Worm (Caenorhabditis elegans) whole organism, midembryonic: Measurements from ENCODE around the gene H20J04.7.

Source experiments
- T22C8.4 ChIP-seq: fragments of 200-800 bp; sonication (Bioruptor generic); IDR thresholded peaks from 2 replicates; pipeline ENCODE4 v1.3.6; 2022; ENCODE audit warnings: missing genetic modification characterization, missing compliant biosample characterization
- cog-1 ChIP-seq: sonication (generic microtip); optimal IDR thresholded peaks from 2 replicates; lab custom pipeline; 2016; ENCODE audit warnings: missing genetic modification characterization, missing compliant biosample characterization
- flt-1 ChIP-seq: fragments of 200-800 bp; sonication (Bioruptor generic); IDR thresholded peaks from 2 replicates; pipeline ENCODE4 v1.3.6; 2022; ENCODE audit warnings: missing genetic modification characterization, missing compliant biosample characterization
- klf-2 ChIP-seq: fragments of 200-800 bp; sonication (Bioruptor generic); conservative IDR thresholded peaks from 2 replicates; pipeline ENCODE4 v1.3.6; 2022; ENCODE audit warnings: missing genetic modification reagents, missing genetic modification characterization, missing compliant biosample characterization
- med-1 ChIP-seq: sonication (generic microtip); optimal IDR thresholded peaks from 2 replicates; lab custom pipeline; 2017; ENCODE audit warnings: missing genetic modification characterization, mild to moderate bottlenecking, missing compliant biosample characterization, antibody characterized with exemption, missing genetic modification reagents; ENCODE audit not compliant: insufficient read depth
- ref-1 ChIP-seq: fragments of 200-800 bp; sonication (Bioruptor generic); conservative IDR thresholded peaks from 2 replicates; pipeline ENCODE4 v1.3.6; 2022; ENCODE audit warnings: missing genetic modification reagents, missing genetic modification characterization, missing compliant biosample characterization
- tab-1 ChIP-seq: fragments of 200-800 bp; sonication (Bioruptor generic); IDR thresholded peaks from 2 replicates; pipeline ENCODE4 v1.3.6; 2022; ENCODE audit warnings: missing genetic modification characterization, missing compliant biosample characterization
- ztf-23 ChIP-seq: fragments of 200-800 bp; sonication (Bioruptor generic); IDR thresholded peaks from 2 replicates; pipeline ENCODE4 v1.3.6; 2022; ENCODE audit warnings: missing genetic modification reagents, missing genetic modification characterization, missing compliant biosample characterization
- ztf-29 ChIP-seq: fragments of 200-800 bp; sonication (Bioruptor generic); IDR thresholded peaks from 2 replicates; pipeline ENCODE4 v1.3.6; 2022; ENCODE audit warnings: missing genetic modification reagents, missing genetic modification characterization, missing compliant biosample characterization

Gene H20J04.7

ce11 chrII:4372406-4372805 lies 17.3 kb upstream of the H20J04.7 start, which contains the start of gene paic-1:
Gene paic-1, minus strand, starts transcription at chrII:4372525.
- TF ChIP-seq ref-1 (GFP tag; lab: Robert Waterston, UW) (no peak), flt-1 (GFP tag; lab: Robert Waterston, UW) (no peak), ztf-29 (no peak), cog-1 (no peak), klf-2 (GFP tag; lab: Robert Waterston, UW) (no peak), med-1 (GFP tag; lab: Kevin White, UChicago) (no peak), ztf-23 (no peak), T22C8.4 (no peak), tab-1 (GFP tag; lab: Robert Waterston, UW) (no peak)

ce11 chrII:4370842-4371241 lies 15.7 kb upstream of the H20J04.7 start:
- TF ChIP-seq tab-1 (GFP tag; lab: Robert Waterston, UW) (no peak), ztf-23 (no peak), flt-1 (GFP tag; lab: Robert Waterston, UW) (no peak), med-1 (GFP tag; lab: Kevin White, UChicago) (no peak), ref-1 (GFP tag; lab: Robert Waterston, UW) (no peak), cog-1 (no peak), klf-2 (GFP tag; lab: Robert Waterston, UW) (no peak), T22C8.4 (no peak), ztf-29 (no peak)

- no peak for TF ChIP-seq tab-1 (GFP tag; lab: Robert Waterston, UW)
- no peak for TF ChIP-seq ref-1 (GFP tag; lab: Robert Waterston, UW)
- no peak for TF ChIP-seq ztf-23
- TF ChIP-seq flt-1 (GFP tag; lab: Robert Waterston, UW): no peak
- TF ChIP-seq klf-2 (GFP tag; lab: Robert Waterston, UW): no peak
- no peak for TF ChIP-seq med-1 (GFP tag; lab: Kevin White, UChicago)
- TF ChIP-seq cog-1: no peak
- no peak for TF ChIP-seq T22C8.4
Observed at ce11 chrII:4369715-4370114, 14.6 kb upstream of the H20J04.7 start.

- TF ChIP-seq flt-1 (GFP tag; lab: Robert Waterston, UW) (no peak), cog-1 (no peak), ztf-29 (no peak), klf-2 (GFP tag; lab: Robert Waterston, UW) (no peak), ref-1 (GFP tag; lab: Robert Waterston, UW) (no peak), med-1 (GFP tag; lab: Kevin White, UChicago) (no peak), T22C8.4 (no peak), ztf-23 (no peak), tab-1 (GFP tag; lab: Robert Waterston, UW) (no peak)
Observed at ce11 chrII:4367923-4368322, 12.8 kb upstream of the H20J04.7 start, which contains the start of gene try-9. Gene try-9, plus strand, starts transcription at chrII:4368223.

DNA sequence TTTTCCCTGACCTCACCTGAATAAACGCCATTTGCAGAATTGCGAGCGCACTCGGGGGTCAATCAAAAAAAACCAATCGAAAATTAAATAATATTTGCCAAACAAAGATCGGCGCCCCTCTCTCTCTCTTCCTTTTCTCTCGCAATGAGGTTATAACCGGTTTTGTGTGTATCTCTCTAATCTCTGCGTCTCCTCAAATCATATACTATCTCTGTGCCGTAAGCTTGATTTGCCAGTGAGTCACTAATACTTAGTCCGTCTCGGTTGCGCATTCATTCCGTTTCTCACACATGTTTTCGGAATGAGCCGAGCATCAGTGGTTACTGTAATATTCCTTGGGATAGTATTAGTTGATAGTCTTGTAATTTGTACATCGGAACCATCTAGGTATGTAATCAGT lies 7.0 kb upstream of the H20J04.7 start:
- TF ChIP-seq T22C8.4 (no peak), ztf-29 (no peak), ref-1 (GFP tag; lab: Robert Waterston, UW) (no peak), tab-1 (GFP tag; lab: Robert Waterston, UW) (no peak), flt-1 (GFP tag; lab: Robert Waterston, UW) (no peak), ztf-23 (no peak), med-1 (GFP tag; lab: Kevin White, UChicago) (no peak), klf-2 (GFP tag; lab: Robert Waterston, UW) (no peak), cog-1 (no peak)

DNA sequence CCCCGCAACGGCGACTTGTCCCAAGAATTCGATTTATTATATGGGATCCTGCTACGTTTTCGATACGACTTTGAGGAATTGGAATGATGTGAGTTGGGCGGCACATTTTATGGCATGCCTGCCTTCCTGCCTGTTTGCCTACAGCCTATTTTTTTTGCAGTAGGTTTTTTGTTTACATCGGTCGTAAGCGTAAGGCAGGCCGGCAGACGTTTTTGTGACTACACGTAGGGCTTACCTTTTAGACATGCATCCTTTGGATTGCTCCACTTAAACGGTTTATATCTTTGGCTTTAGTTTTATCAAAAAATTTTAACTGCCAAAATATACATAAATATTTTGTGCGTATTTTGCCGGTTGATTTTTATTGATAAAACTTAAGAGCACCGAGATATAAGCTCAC lies 4.1 kb upstream of the H20J04.7 start:
- TF ChIP-seq tab-1 (GFP tag; lab: Robert Waterston, UW) (no peak), cog-1 (no peak), flt-1 (GFP tag; lab: Robert Waterston, UW) (no peak), ref-1 (GFP tag; lab: Robert Waterston, UW) (no peak), T22C8.4 (no peak), med-1 (GFP tag; lab: Kevin White, UChicago) (no peak), klf-2 (GFP tag; lab: Robert Waterston, UW) (no peak), ztf-29 (no peak), ztf-23 (no peak)

DNA sequence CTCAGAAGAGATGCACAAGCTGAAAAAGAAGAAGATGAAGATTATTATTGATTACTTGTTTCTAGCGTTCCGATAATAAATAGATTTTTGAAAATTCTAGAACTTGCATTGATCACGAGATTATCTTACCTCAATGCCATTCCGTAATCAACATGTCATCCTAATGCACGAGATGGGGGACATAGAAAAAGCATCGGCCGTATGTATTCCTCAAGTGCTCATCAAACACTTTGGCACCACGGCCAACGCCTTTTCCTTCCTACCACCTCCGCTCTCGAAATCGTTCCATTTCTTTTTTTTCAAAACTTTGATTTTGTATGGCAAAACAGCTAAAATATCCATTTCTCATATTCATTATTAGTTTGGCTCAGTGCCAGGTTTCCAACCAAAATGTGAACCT lies 3.6 kb upstream of the H20J04.7 start, which contains the start of gene lat-2:
Gene lat-2, plus strand, starts transcription at position 301 of the 400 bp plus-strand sequence.
- TF ChIP-seq ztf-23 (no peak), tab-1 (GFP tag; lab: Robert Waterston, UW) (no peak), flt-1 (GFP tag; lab: Robert Waterston, UW) (no peak), ztf-29 (no peak), cog-1 (no peak), klf-2 (GFP tag; lab: Robert Waterston, UW) (no peak), ref-1 (GFP tag; lab: Robert Waterston, UW) (no peak), med-1 (GFP tag; lab: Kevin White, UChicago) (no peak), T22C8.4 (no peak)

- TF ChIP-seq tab-1 (GFP tag; lab: Robert Waterston, UW) (no peak), med-1 (GFP tag; lab: Kevin White, UChicago) (no peak), flt-1 (GFP tag; lab: Robert Waterston, UW) (no peak), klf-2 (GFP tag; lab: Robert Waterston, UW) (no peak)
Observed at ce11 chrII:4350888-4351287, 4.2 kb downstream of the H20J04.7 start, which contains the start of gene H20J04.9. Gene H20J04.9, plus strand, starts transcription at chrII:4351188.

DNA sequence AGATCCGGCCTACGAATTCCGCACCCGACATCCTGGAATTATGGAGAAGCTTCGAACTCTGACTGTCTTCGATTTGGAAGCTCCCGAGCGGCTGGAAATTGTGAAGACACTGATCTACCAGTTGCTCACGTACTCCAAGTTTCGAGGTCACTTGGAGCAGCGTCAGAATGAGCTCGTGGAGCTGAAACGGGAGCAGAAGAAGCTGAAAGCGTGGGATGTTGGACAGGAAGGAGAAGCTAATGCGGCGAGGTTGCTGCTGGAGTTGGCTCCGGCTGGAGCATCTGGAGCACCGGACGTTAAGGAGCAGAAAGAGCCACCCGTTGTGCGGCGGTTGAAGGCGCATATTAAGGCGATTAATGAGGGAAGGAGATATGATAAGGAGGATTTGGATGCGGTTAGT lies 10.8 kb downstream of the H20J04.7 start:
- TF ChIP-seq cog-1 (no peak), ref-1 (GFP tag; lab: Robert Waterston, UW) (no peak), ztf-23 (no peak), tab-1 (GFP tag; lab: Robert Waterston, UW) (no peak), T22C8.4 (no peak), ztf-29 (no peak), klf-2 (GFP tag; lab: Robert Waterston, UW) (no peak), flt-1 (GFP tag; lab: Robert Waterston, UW) (no peak), med-1 (GFP tag; lab: Kevin White, UChicago) (no peak)

DNA sequence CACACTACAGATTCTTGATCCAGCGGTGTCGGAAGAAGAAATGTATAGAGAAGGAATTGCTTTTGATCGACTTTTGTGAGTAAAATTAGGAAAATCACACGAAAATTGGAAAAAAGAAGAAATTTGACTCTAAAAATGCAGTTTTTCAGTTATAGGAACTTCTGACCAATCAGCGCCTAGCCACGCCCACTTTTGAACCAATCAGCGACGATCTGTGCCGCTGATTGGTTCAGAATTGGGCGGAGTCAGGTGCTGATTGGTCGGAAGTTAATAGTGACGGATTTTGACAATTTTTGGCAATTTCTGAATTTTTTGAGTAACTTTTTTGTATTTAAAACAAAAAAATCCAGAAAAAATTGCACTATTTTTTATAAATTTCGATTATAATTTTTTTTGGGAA lies 13.6 kb downstream of the H20J04.7 start:
- TF ChIP-seq med-1 (GFP tag; lab: Kevin White, UChicago): no peak
- TF ChIP-seq T22C8.4: no peak
- TF ChIP-seq flt-1 (GFP tag; lab: Robert Waterston, UW): no peak
- TF ChIP-seq ref-1 (GFP tag; lab: Robert Waterston, UW): no peak
- no peak for TF ChIP-seq klf-2 (GFP tag; lab: Robert Waterston, UW)
- TF ChIP-seq ztf-23: no peak
- TF ChIP-seq tab-1 (GFP tag; lab: Robert Waterston, UW): no peak
- TF ChIP-seq cog-1: no peak
- TF ChIP-seq ztf-29: no peak
